Worm (Caenorhabditis elegans) whole organism, young adult: ENCODE measurements around the gene him-5.

Experiments used
- ZK185.1 ChIP-seq: sonication (generic microtip); optimal IDR thresholded peaks from 2 replicates; lab custom pipeline; 2016; ENCODE audit warnings: mild to moderate bottlenecking, missing genetic modification characterization, missing compliant biosample characterization; ENCODE audit not compliant: poor library complexity, severe bottlenecking
- ceh-91 ChIP-seq: fragments of 200-800 bp; sonication (Bioruptor generic); IDR thresholded peaks from 2 replicates; pipeline ENCODE4 v1.3.6; 2022; ENCODE audit warnings: missing genetic modification reagents, missing genetic modification characterization, missing compliant biosample characterization
- chd-7 ChIP-seq: sonication (generic microtip); optimal IDR thresholded peaks from 2 replicates; lab custom pipeline; 2016; ENCODE audit warnings: mild to moderate bottlenecking, missing genetic modification characterization, moderate library complexity, missing compliant biosample characterization
- mxl-1 ChIP-seq: sonication (generic microtip); optimal IDR thresholded peaks from 2 replicates; lab custom pipeline; 2016; ENCODE audit warnings: missing genetic modification characterization, missing compliant biosample characterization
- nfya-1 ChIP-seq: sonication (generic microtip); optimal IDR thresholded peaks from 2 replicates; lab custom pipeline; 2017; ENCODE audit warnings: antibody characterized with exemption, missing compliant biosample characterization, missing genetic modification characterization, borderline replicate concordance; ENCODE audit not compliant: insufficient read depth
- pha-4 ChIP-seq: fragments of 150-350 bp; sonication (generic microtip); optimal IDR thresholded peaks from 2 replicates; lab custom pipeline; 2014; ENCODE audit warnings: missing biosample characterization, missing genetic modification reagents, missing genetic modification characterization

DNA sequence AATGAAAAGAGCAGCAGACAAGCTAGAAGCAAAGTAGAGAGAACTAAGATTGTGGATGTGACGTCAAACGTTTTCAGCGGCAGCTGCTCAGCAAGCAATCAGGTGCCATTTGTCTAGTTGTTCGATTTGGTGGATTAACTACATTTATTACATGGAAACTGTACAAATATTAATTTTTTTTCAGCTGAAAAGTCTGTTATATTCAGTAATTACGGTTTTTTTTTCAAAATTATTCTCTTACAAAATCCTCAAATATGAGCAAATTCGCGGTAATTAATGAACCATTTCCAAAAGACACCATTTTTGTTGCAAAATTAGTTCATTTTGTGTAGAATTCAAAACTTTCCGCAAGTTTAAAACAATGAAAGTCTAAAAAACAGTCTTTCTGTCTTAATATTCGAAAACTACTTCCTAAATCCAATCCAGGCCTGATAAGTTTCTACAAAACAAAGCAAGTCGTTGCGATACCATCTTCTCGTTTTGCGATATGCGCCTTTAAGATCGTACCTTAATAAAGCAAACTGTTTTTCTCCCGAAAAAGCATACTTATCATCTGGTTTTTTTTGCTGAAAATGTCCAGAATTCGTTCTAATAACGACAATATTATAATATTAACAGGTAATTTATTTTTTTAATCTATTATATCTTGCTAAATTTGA is at the start of gene him-5, which contains the start of gene D1086.5:
- TF ChIP-seq pha-4 (tag; lab: Kevin White, UChicago) (no peak), ceh-91 (GFP tag; lab: Robert Waterston, UW) (no peak), ZK185.1 (no peak), chd-7 (no peak), nfya-1 (tag; lab: Kevin White, UChicago) (no peak), mxl-1 (no peak)
